Fruit fly (Drosophila melanogaster) whole organism, embryonic: ENCODE results near the gene CG14684.

Experiments used
- ATbp ChIP-seq: fragments of 200-800 bp; sonication (Bioruptor generic); optimal IDR thresholded peaks from 2 replicates; lab custom pipeline; 2017; ENCODE audit warnings: missing biosample characterization, mild to moderate bottlenecking, missing genetic modification characterization, missing genetic modification reagents
- Ada2b ChIP-seq: fragments of 200-800 bp; sonication (Bioruptor generic); IDR thresholded peaks from 2 replicates; pipeline ENCODE4 v1.3.6; 2022; ENCODE audit warnings: missing biosample characterization, missing genetic modification characterization
- Adf1 ChIP-seq: fragments of 200-800 bp; sonication (Bioruptor generic); IDR thresholded peaks from 2 replicates; pipeline ENCODE4 v1.3.6; 2022; ENCODE audit warnings: missing biosample characterization, missing genetic modification characterization
- B-H1 ChIP-seq: fragments of 200-800 bp; sonication (Bioruptor generic); IDR thresholded peaks from 3 replicates; pipeline ENCODE4 v1.3.6; 2022; ENCODE audit warnings: missing biosample characterization, missing genetic modification characterization
- CG10321 ChIP-seq: fragments of 200-800 bp; sonication (Bioruptor generic); IDR thresholded peaks from 2 replicates; pipeline ENCODE4 v1.3.6; 2022; ENCODE audit warnings: missing biosample characterization, missing genetic modification characterization
- CG10959 ChIP-seq: fragments of 200-800 bp; sonication (Bioruptor generic); IDR thresholded peaks from 2 replicates; pipeline ENCODE4 v1.3.6; 2022; ENCODE audit warnings: missing biosample characterization, missing genetic modification characterization
- CG12155 ChIP-seq: fragments of 200-800 bp; sonication (Bioruptor generic); optimal IDR thresholded peaks from 3 replicates; lab custom pipeline; 2016; ENCODE audit warnings: missing biosample characterization, missing genetic modification characterization
- CG12391 ChIP-seq: fragments of 200-800 bp; sonication (Bioruptor generic); optimal IDR thresholded peaks from 3 replicates; lab custom pipeline; 2018; ENCODE audit warnings: missing biosample characterization, mild to moderate bottlenecking, missing genetic modification characterization, moderate library complexity
- CG15073 ChIP-seq: fragments of 200-800 bp; sonication (Bioruptor generic); optimal IDR thresholded peaks from 2 replicates; lab custom pipeline; 2016; ENCODE audit warnings: missing biosample characterization, missing genetic modification characterization
- CG15514 ChIP-seq: fragments of 200-800 bp; sonication (Bioruptor generic); optimal IDR thresholded peaks from 3 replicates; lab custom pipeline; 2017; ENCODE audit warnings: missing biosample characterization, missing genetic modification characterization, mild to moderate bottlenecking, moderate library complexity, missing genetic modification reagents
- CG17359 ChIP-seq: fragments of 200-800 bp; sonication (Bioruptor generic); optimal IDR thresholded peaks from 3 replicates; lab custom pipeline; 2018; ENCODE audit warnings: missing biosample characterization, mild to moderate bottlenecking, missing genetic modification characterization, moderate library complexity
- CG1832 ChIP-seq: fragments of 200-800 bp; sonication (Bioruptor generic); optimal IDR thresholded peaks from 2 replicates; lab custom pipeline; 2017; ENCODE audit warnings: missing biosample characterization, mild to moderate bottlenecking, missing genetic modification characterization, inconsistent platforms
- CG2199 ChIP-seq: fragments of 200-800 bp; sonication (Bioruptor generic); IDR thresholded peaks from 3 replicates; pipeline ENCODE4 v1.3.6; 2022; ENCODE audit warnings: missing biosample characterization, missing genetic modification characterization
- CG30431 ChIP-seq: fragments of 200-800 bp; sonication (Bioruptor generic); optimal IDR thresholded peaks from 2 replicates; lab custom pipeline; 2017; ENCODE audit warnings: missing biosample characterization, missing genetic modification characterization
- CG4730 ChIP-seq: fragments of 200-800 bp; sonication (Bioruptor generic); IDR thresholded peaks from 2 replicates; pipeline ENCODE4 v1.3.6; 2022; ENCODE audit warnings: missing biosample characterization, missing genetic modification characterization
- CG7786 ChIP-seq: fragments of 200-800 bp; sonication (Bioruptor generic); optimal IDR thresholded peaks from 2 replicates; lab custom pipeline; 2016; ENCODE audit warnings: missing biosample characterization, missing genetic modification characterization
- CG8765 ChIP-seq: fragments of 200-800 bp; sonication (Bioruptor generic); IDR thresholded peaks from 2 replicates; pipeline ENCODE4 v1.3.6; 2022; ENCODE audit warnings: missing biosample characterization, missing genetic modification characterization
- CG9797 ChIP-seq: fragments of 200-800 bp; sonication (Bioruptor generic); optimal IDR thresholded peaks from 3 replicates; lab custom pipeline; 2018; ENCODE audit warnings: missing biosample characterization, mild to moderate bottlenecking, missing genetic modification characterization
- Dbx ChIP-seq: fragments of 200-800 bp; sonication (Bioruptor generic); IDR thresholded peaks from 3 replicates; pipeline ENCODE4 v1.3.6; 2022; ENCODE audit warnings: missing biosample characterization, missing genetic modification characterization
- Dek ChIP-seq: fragments of 200-800 bp; sonication (Bioruptor generic); optimal IDR thresholded peaks from 3 replicates; lab custom pipeline; 2019; ENCODE audit warnings: missing biosample characterization, mild to moderate bottlenecking, missing genetic modification characterization, moderate library complexity
- Dip3 ChIP-seq: fragments of 200-800 bp; sonication (Bioruptor generic); optimal IDR thresholded peaks from 3 replicates; lab custom pipeline; 2016; ENCODE audit warnings: missing biosample characterization, missing genetic modification characterization
- Dll ChIP-seq: fragments of 200-800 bp; sonication (Bioruptor generic); IDR thresholded peaks from 4 replicates; pipeline ENCODE4 v1.3.6; 2022; ENCODE audit warnings: missing biosample characterization, missing genetic modification characterization; ENCODE audit not compliant: partially characterized antibody
- Fer2 ChIP-seq: fragments of 200-800 bp; sonication (Bioruptor generic); optimal IDR thresholded peaks from 2 replicates; lab custom pipeline; 2018; ENCODE audit warnings: missing biosample characterization, mild to moderate bottlenecking, missing genetic modification characterization, moderate library complexity
- GATAe ChIP-seq: fragments of 200-800 bp; sonication (Bioruptor generic); conservative IDR thresholded peaks from 2 replicates; pipeline ENCODE4 v1.3.6; 2022; ENCODE audit warnings: missing biosample characterization, missing genetic modification characterization
- Gug ChIP-seq: fragments of 200-800 bp; sonication (Bioruptor generic); IDR thresholded peaks from 4 replicates; pipeline ENCODE4 v1.3.6; 2022; ENCODE audit warnings: missing biosample characterization, missing genetic modification characterization
- HLH3B ChIP-seq: fragments of 200-800 bp; sonication (Bioruptor generic); IDR thresholded peaks from 2 replicates; pipeline ENCODE4 v1.3.6; 2022; ENCODE audit warnings: missing biosample characterization, missing genetic modification characterization
- Mad ChIP-seq: fragments of 200-800 bp; sonication (Bioruptor generic); optimal IDR thresholded peaks from 2 replicates; lab custom pipeline; 2016; ENCODE audit warnings: missing biosample characterization, missing genetic modification characterization
- Meics ChIP-seq: fragments of 200-800 bp; sonication (Bioruptor generic); optimal IDR thresholded peaks from 2 replicates; lab custom pipeline; 2017; ENCODE audit warnings: missing biosample characterization, mild to moderate bottlenecking, missing genetic modification characterization
- NfI ChIP-seq: fragments of 200-800 bp; sonication (Bioruptor generic); optimal IDR thresholded peaks from 3 replicates; lab custom pipeline; 2018; ENCODE audit warnings: missing biosample characterization, mild to moderate bottlenecking, missing genetic modification characterization, moderate library complexity
- Poxn ChIP-seq: fragments of 200-800 bp; sonication (Bioruptor generic); IDR thresholded peaks from 2 replicates; pipeline ENCODE4 v1.3.6; 2022; ENCODE audit warnings: missing biosample characterization, missing genetic modification characterization
- Ravus ChIP-seq: fragments of 200-800 bp; sonication (Bioruptor generic); IDR thresholded peaks from 2 replicates; pipeline ENCODE4 v1.3.6; 2022; ENCODE audit warnings: missing biosample characterization, missing genetic modification characterization
- Rx ChIP-seq: fragments of 200-800 bp; sonication (Bioruptor generic); IDR thresholded peaks from 2 replicates; pipeline ENCODE4 v1.3.6; 2022; ENCODE audit warnings: missing biosample characterization, missing genetic modification characterization
- al ChIP-seq: fragments of 200-800 bp; sonication (Bioruptor generic); IDR thresholded peaks from 2 replicates; pipeline ENCODE4 v1.3.6; 2022; ENCODE audit warnings: missing biosample characterization, missing genetic modification characterization
- ase ChIP-seq: fragments of 200-800 bp; sonication (Bioruptor generic); IDR thresholded peaks from 3 replicates; pipeline ENCODE4 v1.3.6; 2022; ENCODE audit warnings: missing biosample characterization, missing genetic modification characterization
- cato ChIP-seq: fragments of 200-800 bp; sonication (Bioruptor generic); optimal IDR thresholded peaks from 2 replicates; lab custom pipeline; 2016; ENCODE audit warnings: missing biosample characterization, missing genetic modification characterization, borderline replicate concordance
- caup ChIP-seq: fragments of 200-800 bp; sonication (Bioruptor generic); optimal IDR thresholded peaks from 3 replicates; lab custom pipeline; 2017; ENCODE audit warnings: missing biosample characterization, mild to moderate bottlenecking, missing genetic modification characterization, moderate library complexity; ENCODE audit not compliant: severe bottlenecking
- gcm ChIP-seq: fragments of 200-800 bp; sonication (Bioruptor generic); optimal IDR thresholded peaks from 2 replicates; lab custom pipeline; 2019; ENCODE audit warnings: missing biosample characterization, mild to moderate bottlenecking, missing genetic modification characterization, moderate library complexity
- gem ChIP-seq: fragments of 200-800 bp; sonication (Bioruptor generic); optimal IDR thresholded peaks from 2 replicates; lab custom pipeline; 2019; ENCODE audit warnings: missing biosample characterization, mild to moderate bottlenecking, missing genetic modification characterization, moderate library complexity
- gfzf ChIP-seq: fragments of 200-800 bp; sonication (Bioruptor generic); optimal IDR thresholded peaks from 2 replicates; lab custom pipeline; 2016; ENCODE audit warnings: missing biosample characterization, mild to moderate bottlenecking, missing genetic modification characterization, moderate library complexity
- hth ChIP-seq: fragments of >200 bp; optimal IDR thresholded peaks from 2 replicates; lab custom pipeline; 2017; ENCODE audit warnings: inconsistent platforms
- jigr1 ChIP-seq: fragments of 200-800 bp; sonication (Bioruptor generic); IDR thresholded peaks from 3 replicates; pipeline ENCODE4 v1.3.6; 2022; ENCODE audit warnings: missing biosample characterization, missing genetic modification characterization
- lab ChIP-seq: fragments of 200-800 bp; sonication (Bioruptor generic); optimal IDR thresholded peaks from 3 replicates; lab custom pipeline; 2017; ENCODE audit warnings: missing biosample characterization, missing genetic modification characterization, mild to moderate bottlenecking, moderate library complexity, missing genetic modification reagents
- lov ChIP-seq, 2 experiments: fragments of 200-800 bp in 1 of 2; fragments of >200 bp in 1 of 2; sonication (Bioruptor generic) in 1 of 2; IDR thresholded peaks in 1 of 2; optimal IDR thresholded peaks in 1 of 2; 2 replicates in 1 of 2; 3 replicates in 1 of 2; pipeline versions ENCODE4 v1.3.6 to Lab custom; 2017 to 2022; ENCODE audit warnings: missing biosample characterization in 1 of 2, missing genetic modification characterization in 1 of 2
- pan ChIP-seq, 4 experiments: fragments of >200 bp in 3 of 4; fragments of 200-800 bp in 1 of 4; sonication (Bioruptor generic) in 1 of 4; optimal IDR thresholded peaks in 3 of 4; IDR thresholded peaks in 1 of 4; 2 replicates each; pipeline versions ENCODE4 v1.3.6 to Lab custom; 2017 to 2022; ENCODE audit warnings: missing biosample characterization in 2 of 4, missing genetic modification characterization in 2 of 4, mixed read lengths in 1 of 4
- pb ChIP-seq: fragments of 200-800 bp; sonication (Bioruptor generic); optimal IDR thresholded peaks from 3 replicates; lab custom pipeline; 2016; ENCODE audit warnings: missing biosample characterization, missing genetic modification characterization
- psq ChIP-seq: fragments of 200-800 bp; sonication (Bioruptor generic); optimal IDR thresholded peaks from 2 replicates; lab custom pipeline; 2017; ENCODE audit warnings: missing biosample characterization, missing genetic modification characterization
- schlank ChIP-seq: fragments of 200-800 bp; sonication (Bioruptor generic); optimal IDR thresholded peaks from 2 replicates; lab custom pipeline; 2018; ENCODE audit warnings: missing biosample characterization, mild to moderate bottlenecking, missing genetic modification characterization
- slp2 ChIP-seq: fragments of 200-800 bp; sonication (Bioruptor generic); optimal IDR thresholded peaks from 2 replicates; lab custom pipeline; 2016; ENCODE audit warnings: missing biosample characterization, missing genetic modification characterization
- tll ChIP-seq, 2 experiments: fragments of 200-800 bp in 1 of 2; fragments of >200 bp in 1 of 2; sonication (Bioruptor generic) in 1 of 2; optimal IDR thresholded peaks; 2 replicates each; lab custom pipeline; 2017 to 2019; ENCODE audit warnings: missing biosample characterization in 2 of 2, missing genetic modification characterization in 2 of 2, mild to moderate bottlenecking in 1 of 2, moderate library complexity in 1 of 2
- trem ChIP-seq: fragments of 200-800 bp; optimal IDR thresholded peaks from 3 replicates; lab custom pipeline; 2019; ENCODE audit warnings: missing biosample characterization, mild to moderate bottlenecking, missing genetic modification characterization, moderate library complexity

CG14684 gene

DNA sequence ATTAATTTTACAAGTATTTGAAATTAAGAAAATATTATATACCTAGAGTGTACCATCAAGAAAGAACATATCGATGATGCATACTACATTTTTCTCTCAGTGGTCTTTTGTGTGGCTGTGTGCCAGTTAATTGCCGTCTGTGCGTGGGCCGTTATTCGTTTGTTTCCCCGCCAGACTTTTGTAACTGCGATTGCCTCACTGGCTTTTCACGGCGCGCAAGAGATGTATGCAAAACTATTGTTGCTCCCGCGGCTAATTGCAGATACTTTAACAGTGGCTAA is 25.2 kb upstream of the CG14684 start (continued):
- TF ChIP-seq CG12155 = no peak
- TF ChIP-seq CG8765 (GFP tag; lab: Robert Waterston, UW) = no peak
- no peak for TF ChIP-seq tll (GFP tag; optimal IDR thresholded peaks at IDR 0.05; lab: Kevin White, UChicago)
- TF ChIP-seq CG12391 = peak; percentile 7
- peak; percentile 11 for TF ChIP-seq caup (GFP tag; lab: Kevin White, UChicago)
- 0 out of 3 replicates have a peak, but pooled peaks have one; percentile 17 for TF ChIP-seq Dbx
- TF ChIP-seq CG10959 (GFP tag; lab: Robert Waterston, UW) = peak; percentile 41; the same call in 1 of the 2 replicates
- TF ChIP-seq HLH3B (GFP tag; lab: Robert Waterston, UW) = peak; percentile 73
- no peak for TF ChIP-seq CG1832 (GFP tag; lab: Kevin White, UChicago)
- TF ChIP-seq slp2 (GFP tag; lab: Kevin White, UChicago) = no peak
- TF ChIP-seq gem (tag; lab: Kevin White, UChicago) = peak; percentile 39
- peak; percentile 1 for TF ChIP-seq Dek
- peak; percentile 25 for TF ChIP-seq NfI (GFP tag; lab: Kevin White, UChicago)
- peak; percentile 37 for TF ChIP-seq CG17359 (tag; lab: Kevin White, UChicago)
- TF ChIP-seq Fer2 (tag; lab: Kevin White, UChicago) = no peak
- TF ChIP-seq B-H1 (GFP tag; lab: Robert Waterston, UW) = peak; percentile 59; the same call in 2 of the 3 replicates
- TF ChIP-seq Gug (GFP tag; lab: Robert Waterston, UW) = peak; percentile 52; the same call in 1 of the 4 replicates
- TF ChIP-seq Poxn (GFP tag; lab: Robert Waterston, UW) = no peak
- 0 out of 2 replicates have a peak, but pooled peaks have one; percentile 33 for TF ChIP-seq CG10321 (GFP tag; lab: Robert Waterston, UW)
- peak; percentile 30 for TF ChIP-seq ATbp (GFP tag; lab: Kevin White, UChicago)
- TF ChIP-seq CG4730 (GFP tag; lab: Robert Waterston, UW) = peak; percentile 50
- peak; percentile 51; the same call in 1 of the 2 replicates for TF ChIP-seq Rx (GFP tag; lab: Robert Waterston, UW)
- peak; percentile 76 for TF ChIP-seq ase
- no peak for TF ChIP-seq gcm (GFP tag; lab: Kevin White, UChicago)
- no peak for TF ChIP-seq schlank
- TF ChIP-seq Ravus (GFP tag; lab: Robert Waterston, UW) = 0 out of 2 replicates have a peak, but pooled peaks have one; percentile 5
- TF ChIP-seq al (GFP tag; lab: Robert Waterston, UW) = peak; percentile 42; the same call in 1 of the 2 replicates
- TF ChIP-seq GATAe (GFP tag; lab: Robert Waterston, UW) = no peak
- peak; percentile 79 for TF ChIP-seq Ada2b (GFP tag; lab: Robert Waterston, UW)
- no peak for TF ChIP-seq pb
- TF ChIP-seq Mad (GFP tag; lab: Kevin White, UChicago) = peak; percentile 5
- no peak for TF ChIP-seq Dip3 (GFP tag; lab: Kevin White, UChicago)
- no peak for TF ChIP-seq hth
- TF ChIP-seq lab = peak; percentile 41
- no peak for TF ChIP-seq Meics (GFP tag; lab: Kevin White, UChicago)
- no peak for TF ChIP-seq pan (optimal IDR thresholded peaks at IDR 0.05; lab: Kevin White, UChicago)
- TF ChIP-seq pan (GFP tag; optimal IDR thresholded peaks at IDR 0.05 in 1 of 2, IDR thresholded peaks at IDR 0.05 in 1 of 2) = peak in 1 of 2 experiments; percentile 83
- peak; percentile 62 for TF ChIP-seq CG30431 (GFP tag; lab: Kevin White, UChicago)
- no peak for TF ChIP-seq gfzf (GFP tag; lab: Kevin White, UChicago)
- TF ChIP-seq Adf1 (GFP tag; lab: Robert Waterston, UW) = no peak
- TF ChIP-seq jigr1 = no peak
- TF ChIP-seq psq = no peak
- no peak for TF ChIP-seq CG15073 (GFP tag; lab: Kevin White, UChicago)
- no peak for TF ChIP-seq CG7786 (GFP tag; lab: Kevin White, UChicago)
- TF ChIP-seq trem = no peak
- no peak for TF ChIP-seq lov (optimal IDR thresholded peaks at IDR 0.05; lab: Kevin White, UChicago)
- TF ChIP-seq lov (GFP tag; IDR thresholded peaks at IDR 0.05; lab: Robert Waterston, UW) = peak; percentile 79
- no peak for TF ChIP-seq CG9797 (GFP tag; lab: Kevin White, UChicago)
- TF ChIP-seq Dll (GFP tag; lab: Robert Waterston, UW) = no peak
- no peak for TF ChIP-seq CG15514
- peak; percentile 80; the same call in 1 of the 3 replicates for TF ChIP-seq CG2199 (GFP tag; lab: Robert Waterston, UW)
- peak; percentile 12 for TF ChIP-seq cato (GFP tag; lab: Kevin White, UChicago)
